Worm (Caenorhabditis elegans) whole organism, dauer: ENCODE measurements around the gene nhr-246.
"Not testable (repeated sequence)": the region's sequence is repeated elsewhere in the genome, so short reads cannot be mapped to it uniquely, and the experiment has no call there.

ENCODE experiments used
- unc-62 ChIP-seq: sonication (generic microtip); optimal IDR thresholded peaks from 2 replicates; lab custom pipeline; 2017; ENCODE audit warnings: missing biosample characterization, missing genetic modification reagents, missing genetic modification characterization

nhr-246 gene

ce11 chrV:15309011-15309410 lies 7.3 kb upstream of the nhr-246 start, which contains the start of gene srz-10:
srz-10 (minus strand) TSS chrV:15309098.
- no peak for TF ChIP-seq unc-62

- no peak for TF ChIP-seq unc-62
Observed at ce11 chrV:15310780-15311179, 5.5 kb upstream of the nhr-246 start, which contains the start of gene irld-62. irld-62 (plus strand) TSS chrV:15311080.

- TF ChIP-seq unc-62 = no peak
Observed at ce11 chrV:15313529-15313928, 2.7 kb upstream of the nhr-246 start.

DNA sequence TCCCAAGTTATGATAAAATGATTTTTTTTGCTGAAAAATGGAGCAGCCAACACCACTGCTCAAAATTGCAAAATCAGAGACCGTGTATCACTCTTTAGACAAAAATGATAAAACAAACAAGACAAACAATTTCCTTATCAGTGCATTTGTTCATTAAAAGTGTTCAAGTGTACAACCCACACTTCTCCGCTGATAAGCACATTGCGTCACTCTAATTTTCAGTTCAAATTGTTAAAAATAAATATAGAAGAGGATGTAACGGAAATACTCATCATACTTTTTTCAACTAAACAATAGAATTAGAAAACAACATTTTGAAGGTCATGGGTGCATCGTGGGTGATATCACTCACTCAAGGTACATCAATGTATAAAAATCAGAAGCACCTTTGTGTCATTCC lies 2.4 kb downstream of the nhr-246 start, which contains the start of gene nhr-291:
Gene nhr-291, plus strand, starts transcription at position 324 of the 400 bp plus-strand sequence.
- no peak for TF ChIP-seq unc-62

- not testable (repeated sequence) for TF ChIP-seq unc-62
Observed at ce11 chrV:15322653-15323052, 6.4 kb downstream of the nhr-246 start, which contains the start of gene nhr-247. nhr-247 (plus strand) TSS chrV:15322982.

ce11 chrV:15323417-15323816 lies 7.1 kb downstream of the nhr-246 start:
- TF ChIP-seq unc-62 = no peak

ce11 chrV:15327745-15328447 lies 11.6 kb downstream of the nhr-246 start, which contains the start of gene ZK1037.6:
ZK1037.6 (minus strand) TSS chrV:15327795.
- TF ChIP-seq unc-62 = no peak

DNA sequence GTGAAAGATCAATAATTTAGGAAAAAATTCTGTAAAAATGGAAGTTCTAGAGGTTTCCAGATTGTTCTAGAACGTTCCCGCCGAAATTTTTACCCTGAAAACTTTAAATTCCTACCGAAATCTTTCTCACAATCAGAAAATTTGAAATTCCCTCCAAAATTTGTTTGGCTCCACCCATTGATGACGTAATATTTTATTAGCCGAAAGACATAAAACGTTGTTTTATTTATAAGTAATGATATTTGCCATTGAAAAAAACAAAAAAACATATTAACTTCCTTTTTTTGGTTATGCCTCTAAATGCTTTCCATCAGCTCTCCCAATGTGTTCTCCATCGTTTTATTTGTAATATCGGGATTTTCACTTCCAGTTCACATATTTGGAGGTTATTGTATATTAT lies 14.0 kb downstream of the nhr-246 start, which contains the start of gene srh-295:
Gene srh-295, plus strand, starts transcription at position 301 of the 400 bp plus-strand sequence.
- no peak for TF ChIP-seq unc-62

DNA sequence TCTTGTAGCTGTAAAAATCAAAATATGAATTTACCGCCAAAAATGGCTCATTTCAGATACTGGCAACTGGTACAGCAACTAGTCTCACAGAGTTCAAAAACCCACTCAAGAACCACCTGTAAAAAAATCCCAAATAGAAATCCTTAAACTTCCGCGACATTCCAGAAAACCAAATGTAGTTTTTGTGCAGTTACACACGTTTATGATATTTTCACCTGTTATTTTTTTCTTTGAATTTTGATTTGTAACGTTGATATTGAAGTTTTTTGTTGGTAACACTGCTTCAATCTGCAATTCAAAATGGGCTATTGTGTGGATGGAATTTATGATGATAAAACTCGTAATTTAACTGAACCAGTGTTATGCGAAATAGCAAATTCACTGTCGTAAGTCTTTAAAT lies 16.6 kb downstream of the nhr-246 start, which contains the start of gene srw-113:
Gene srw-113, plus strand, starts transcription at position 301 of the 400 bp plus-strand sequence.
- no peak for TF ChIP-seq unc-62

ce11 chrV:15337405-15337804 lies 21.1 kb downstream of the nhr-246 start, which contains the start of gene wrt-7:
wrt-7 (minus strand) TSS chrV:15337505.
- TF ChIP-seq unc-62 = no peak

ce11 chrV:15339363-15339762 lies 23.1 kb downstream of the nhr-246 start, which contains the start of gene clec-228:
clec-228 (minus strand) TSS chrV:15339463.
- TF ChIP-seq unc-62 = no peak

- TF ChIP-seq unc-62 = no peak
Observed at ce11 chrV:15341404-15341803, 25.1 kb downstream of the nhr-246 start, which contains the start of gene clec-229. clec-229 (minus strand) TSS chrV:15341504.

ce11 chrV:15344481-15344880 lies 28.2 kb downstream of the nhr-246 start, which contains the start of gene wrt-8:
wrt-8 (minus strand) TSS chrV:15344581.
- no peak for TF ChIP-seq unc-62

DNA sequence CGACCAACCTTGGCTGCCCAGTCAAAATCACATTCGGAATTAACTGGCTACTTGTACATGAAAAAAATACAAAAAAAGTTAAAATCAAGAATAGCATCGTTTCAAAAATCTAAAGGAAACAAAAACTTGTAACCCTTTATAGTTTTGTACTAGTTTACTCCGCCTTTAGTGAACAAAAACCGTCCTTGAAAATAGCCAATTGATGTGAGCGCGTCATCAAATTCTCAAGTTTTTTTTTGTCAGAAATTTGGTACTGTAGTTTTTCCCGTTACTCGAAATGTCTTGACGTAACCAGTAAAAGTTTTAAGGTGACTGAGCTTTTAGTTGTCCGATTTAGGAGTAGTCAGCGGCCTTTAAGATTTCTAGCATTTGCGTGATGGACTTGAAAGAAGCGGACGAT lies 31.0 kb downstream of the nhr-246 start, which contains the start of gene C29F3.3:
Gene C29F3.3, minus strand, starts transcription at position 101 of the 400 bp plus-strand sequence.
- no peak for TF ChIP-seq unc-62

DNA sequence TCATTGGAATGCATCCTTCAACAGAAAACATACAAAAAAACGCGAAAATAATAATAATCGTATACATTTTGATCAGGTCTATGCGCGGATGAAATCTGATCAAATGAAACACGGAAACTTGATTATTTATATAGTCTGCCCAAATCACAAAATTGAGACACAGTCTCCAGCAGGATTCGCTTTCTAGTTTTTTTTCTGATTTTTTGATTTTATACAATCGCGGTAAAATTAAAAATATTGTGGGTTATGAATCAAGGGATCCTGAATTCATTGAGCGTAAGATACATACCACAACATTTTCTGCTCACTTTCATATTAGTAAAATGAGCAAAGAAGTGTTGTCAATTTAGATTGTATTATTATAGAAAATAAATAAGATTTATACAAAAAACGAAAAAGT lies 32.8 kb downstream of the nhr-246 start, which contains the start of gene clec-230:
Gene clec-230, minus strand, starts transcription at position 101 of the 400 bp plus-strand sequence.
- no peak for TF ChIP-seq unc-62

DNA sequence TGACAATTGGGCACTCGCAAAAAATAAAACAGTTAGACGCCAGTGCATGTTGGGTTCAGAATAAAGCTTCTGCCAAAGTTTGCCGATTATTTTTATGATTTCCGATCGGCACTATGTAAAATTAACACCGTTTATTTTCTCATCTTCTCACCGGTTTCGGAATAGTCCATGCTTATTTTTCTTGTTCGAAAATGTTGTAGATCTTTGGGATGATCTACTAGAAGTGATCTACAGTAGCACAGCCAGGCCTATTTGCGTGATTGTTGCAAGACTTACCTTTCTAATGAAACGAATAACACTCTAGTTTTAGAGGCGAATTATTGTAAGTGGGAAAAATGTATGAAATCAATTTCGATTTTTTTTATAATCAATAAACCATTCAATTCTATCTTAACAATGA lies 34.3 kb downstream of the nhr-246 start, which contains the start of gene clec-231:
Gene clec-231, minus strand, starts transcription at position 101 of the 400 bp plus-strand sequence.
- no peak for TF ChIP-seq unc-62

- TF ChIP-seq unc-62 = no peak
Observed at ce11 chrV:15352376-15352775, 36.1 kb downstream of the nhr-246 start, which contains the start of gene srx-58. srx-58 (plus strand) TSS chrV:15352676.
